Fruit fly (Drosophila melanogaster) whole organism, prepupa: Measurements from ENCODE around the gene Cyp4d21.
A peak's percentile ranks its signal among the peaks of the same experiment; 100 is the strongest.

Experiments
- CG10631 ChIP-seq: fragments of 200-800 bp; sonication (Bioruptor generic); optimal IDR thresholded peaks from 2 replicates; lab custom pipeline; 2016; ENCODE audit warnings: missing biosample characterization, missing genetic modification characterization
- CG10669 ChIP-seq: fragments of 200-800 bp; sonication (Bioruptor generic); optimal IDR thresholded peaks from 3 replicates; lab custom pipeline; 2018; ENCODE audit warnings: missing biosample characterization, mild to moderate bottlenecking, missing genetic modification characterization, moderate library complexity
- CG11294 ChIP-seq: fragments of 200-800 bp; sonication (Bioruptor generic); IDR thresholded peaks from 2 replicates; pipeline ENCODE4 v1.3.6; 2022; ENCODE audit warnings: missing biosample characterization, missing genetic modification characterization
- CG11762 ChIP-seq: fragments of 200-800 bp; sonication (Bioruptor generic); optimal IDR thresholded peaks from 3 replicates; lab custom pipeline; 2016; ENCODE audit warnings: missing biosample characterization, missing genetic modification characterization; ENCODE audit not compliant: insufficient read depth
- CG11902 ChIP-seq: fragments of 200-800 bp; sonication (Bioruptor generic); optimal IDR thresholded peaks from 3 replicates; lab custom pipeline; 2016; ENCODE audit warnings: missing biosample characterization, missing genetic modification characterization
- CG15336 ChIP-seq: fragments of 200-800 bp; sonication (Bioruptor generic); IDR thresholded peaks from 2 replicates; pipeline ENCODE4 v1.3.6; 2022; ENCODE audit warnings: missing biosample characterization, missing genetic modification characterization
- CG1621 ChIP-seq: fragments of 200-800 bp; sonication (Bioruptor generic); optimal IDR thresholded peaks from 3 replicates; lab custom pipeline; 2018; ENCODE audit warnings: missing biosample characterization, mild to moderate bottlenecking, missing genetic modification characterization
- CG16779 ChIP-seq: fragments of 200-800 bp; sonication (Bioruptor generic); optimal IDR thresholded peaks from 3 replicates; lab custom pipeline; 2017; ENCODE audit warnings: missing biosample characterization, mild to moderate bottlenecking, missing genetic modification characterization
- CG3032 ChIP-seq: fragments of 200-800 bp; optimal IDR thresholded peaks from 2 replicates; lab custom pipeline; 2019; ENCODE audit warnings: missing biosample characterization, mild to moderate bottlenecking, missing genetic modification characterization, moderate library complexity
- CG32006 ChIP-seq: fragments of 200-800 bp; sonication (Bioruptor generic); optimal IDR thresholded peaks from 3 replicates; lab custom pipeline; 2017; ENCODE audit warnings: missing biosample characterization, mild to moderate bottlenecking, missing genetic modification characterization
- CG34406 ChIP-seq: fragments of 200-800 bp; sonication (Bioruptor generic); optimal IDR thresholded peaks from 3 replicates; lab custom pipeline; 2016; ENCODE audit warnings: missing biosample characterization, missing genetic modification characterization
- CG3919 ChIP-seq: fragments of 200-800 bp; sonication (Bioruptor generic); optimal IDR thresholded peaks from 3 replicates; lab custom pipeline; 2016; ENCODE audit warnings: missing biosample characterization, missing genetic modification characterization
- CG4318 ChIP-seq: fragments of 200-800 bp; sonication (Bioruptor generic); optimal IDR thresholded peaks from 3 replicates; lab custom pipeline; 2017; ENCODE audit warnings: missing biosample characterization, mild to moderate bottlenecking, missing genetic modification characterization
- CG6163 ChIP-seq: fragments of 200-800 bp; sonication (Bioruptor generic); IDR thresholded peaks from 3 replicates; pipeline ENCODE4 v1.3.6; 2022; ENCODE audit warnings: missing biosample characterization, missing genetic modification characterization
- CG6792 ChIP-seq: fragments of 200-800 bp; sonication (Bioruptor generic); optimal IDR thresholded peaks from 3 replicates; lab custom pipeline; 2016; ENCODE audit warnings: missing biosample characterization, missing genetic modification characterization
- CG7368 ChIP-seq: fragments of 200-800 bp; sonication (Bioruptor generic); optimal IDR thresholded peaks from 3 replicates; lab custom pipeline; 2016; ENCODE audit warnings: missing biosample characterization, missing genetic modification characterization
- CG8119 ChIP-seq: fragments of 200-800 bp; sonication (Bioruptor generic); IDR thresholded peaks from 3 replicates; pipeline ENCODE4 v1.3.6; 2022; ENCODE audit warnings: missing biosample characterization, missing genetic modification characterization
- CG8319 ChIP-seq: fragments of 200-800 bp; sonication (Bioruptor generic); optimal IDR thresholded peaks from 3 replicates; lab custom pipeline; 2016; ENCODE audit warnings: missing biosample characterization, missing genetic modification characterization
- CG8632 ChIP-seq: fragments of 200-800 bp; sonication (Bioruptor generic); optimal IDR thresholded peaks from 3 replicates; lab custom pipeline; 2016; ENCODE audit warnings: missing biosample characterization, missing genetic modification characterization
- Eip75B ChIP-seq: fragments of 200-800 bp; sonication (Bioruptor generic); optimal IDR thresholded peaks from 3 replicates; lab custom pipeline; 2016; ENCODE audit warnings: missing biosample characterization, missing genetic modification characterization
- Eip78C ChIP-seq: fragments of 200-800 bp; sonication (Bioruptor generic); peaks from one replicate; lab custom pipeline; 2016; ENCODE audit warnings: missing biosample characterization, missing genetic modification characterization
- Ets96B ChIP-seq: fragments of 200-800 bp; optimal IDR thresholded peaks from 2 replicates; lab custom pipeline; 2019; ENCODE audit warnings: missing biosample characterization, mild to moderate bottlenecking, missing genetic modification characterization, moderate library complexity
- Gug ChIP-seq: fragments of 200-800 bp; sonication (Bioruptor generic); IDR thresholded peaks from 2 replicates; pipeline ENCODE4 v1.3.6; 2022; ENCODE audit warnings: missing biosample characterization, missing genetic modification characterization
- Hr38 ChIP-seq: sonication (Bioruptor generic); optimal IDR thresholded peaks from 2 replicates; lab custom pipeline; 2016; ENCODE audit warnings: missing biosample characterization, missing genetic modification characterization
- Hr39 ChIP-seq: fragments of 200-800 bp; sonication (Bioruptor generic); optimal IDR thresholded peaks from 2 replicates; lab custom pipeline; 2016; ENCODE audit warnings: missing biosample characterization, missing genetic modification characterization
- Hr4 ChIP-seq: fragments of 200-800 bp; sonication (Bioruptor generic); optimal IDR thresholded peaks from 3 replicates; lab custom pipeline; 2016; ENCODE audit warnings: missing biosample characterization, missing genetic modification characterization
- OdsH ChIP-seq: fragments of 200-800 bp; sonication (Bioruptor generic); optimal IDR thresholded peaks from 3 replicates; lab custom pipeline; 2016; ENCODE audit warnings: missing biosample characterization, missing genetic modification characterization
- Smox ChIP-seq: fragments of 200-800 bp; sonication (Bioruptor generic); optimal IDR thresholded peaks from 3 replicates; lab custom pipeline; 2016; ENCODE audit warnings: missing biosample characterization, missing genetic modification characterization
- Sox102F ChIP-seq: fragments of 200-800 bp; sonication (Bioruptor generic); optimal IDR thresholded peaks from 2 replicates; lab custom pipeline; 2016; ENCODE audit warnings: missing biosample characterization, mild to moderate bottlenecking, missing genetic modification characterization
- Sox14 ChIP-seq: fragments of 200-800 bp; sonication (Bioruptor generic); optimal IDR thresholded peaks from 3 replicates; lab custom pipeline; 2016; ENCODE audit warnings: missing biosample characterization, missing genetic modification characterization
- Sox15 ChIP-seq: fragments of 200-800 bp; sonication (Bioruptor generic); optimal IDR thresholded peaks from 3 replicates; lab custom pipeline; 2016; ENCODE audit warnings: missing biosample characterization, missing genetic modification characterization
- achi ChIP-seq: fragments of 200-800 bp; sonication (Bioruptor generic); optimal IDR thresholded peaks from 3 replicates; lab custom pipeline; 2016; ENCODE audit warnings: missing biosample characterization, missing genetic modification characterization
- acj6 ChIP-seq: fragments of 200-800 bp; sonication (Bioruptor generic); optimal IDR thresholded peaks from 3 replicates; lab custom pipeline; 2016; ENCODE audit warnings: missing biosample characterization, missing genetic modification characterization
- cyc ChIP-seq: fragments of 200-800 bp; sonication (Bioruptor generic); optimal IDR thresholded peaks from 3 replicates; lab custom pipeline; 2016; ENCODE audit warnings: missing biosample characterization, missing genetic modification characterization
- dac ChIP-seq: fragments of 200-800 bp; sonication (Bioruptor generic); optimal IDR thresholded peaks from 2 replicates; lab custom pipeline; 2017; ENCODE audit warnings: missing biosample characterization, mild to moderate bottlenecking, missing genetic modification characterization
- eg ChIP-seq: fragments of 200-800 bp; sonication (Bioruptor generic); IDR thresholded peaks from 3 replicates; pipeline ENCODE4 v1.3.6; 2022; ENCODE audit warnings: missing biosample characterization, missing genetic modification characterization
- esn ChIP-seq: fragments of 200-800 bp; sonication (Bioruptor generic); optimal IDR thresholded peaks from 2 replicates; lab custom pipeline; 2016; ENCODE audit warnings: missing biosample characterization, mild to moderate bottlenecking, missing genetic modification characterization, moderate library complexity
- fd59A ChIP-seq: fragments of 200-800 bp; sonication (Bioruptor generic); optimal IDR thresholded peaks from 2 replicates; lab custom pipeline; 2017; ENCODE audit warnings: missing biosample characterization, mild to moderate bottlenecking, missing genetic modification characterization, missing genetic modification reagents
- fkh ChIP-seq: fragments of 200-800 bp; sonication (Bioruptor generic); optimal IDR thresholded peaks from 3 replicates; lab custom pipeline; 2017; ENCODE audit warnings: missing biosample characterization, mild to moderate bottlenecking, missing genetic modification characterization, moderate library complexity
- net ChIP-seq: fragments of 200-800 bp; sonication (Bioruptor generic); optimal IDR thresholded peaks from 3 replicates; lab custom pipeline; 2016; ENCODE audit warnings: missing biosample characterization, missing genetic modification characterization
- pdm3 ChIP-seq: fragments of 200-800 bp; sonication (Bioruptor generic); optimal IDR thresholded peaks from 3 replicates; lab custom pipeline; 2016; ENCODE audit warnings: missing biosample characterization, missing genetic modification characterization
- salr ChIP-seq, 2 experiments: fragments of 200-800 bp; sonication (Bioruptor generic); optimal IDR thresholded peaks; 3 replicates each; lab custom pipeline; 2016 to 2018; ENCODE audit warnings: missing biosample characterization in 2 of 2, missing genetic modification characterization in 2 of 2, mild to moderate bottlenecking in 1 of 2
- ss ChIP-seq, 2 experiments: fragments of 200-800 bp; sonication (Bioruptor generic); optimal IDR thresholded peaks; 2 replicates in 1 of 2; 3 replicates in 1 of 2; lab custom pipeline; 2017 to 2018; ENCODE audit warnings: mild to moderate bottlenecking in 2 of 2, missing biosample characterization in 2 of 2, missing genetic modification characterization in 2 of 2, moderate library complexity in 1 of 2
- svp ChIP-seq: fragments of 200-800 bp; sonication (Bioruptor generic); peaks from one replicate; lab custom pipeline; 2016; ENCODE audit warnings: missing biosample characterization, missing genetic modification characterization
- topi ChIP-seq: fragments of 200-800 bp; sonication (Bioruptor generic); optimal IDR thresholded peaks from 3 replicates; lab custom pipeline; 2016; ENCODE audit warnings: missing biosample characterization, missing genetic modification characterization
- vri ChIP-seq: fragments of 200-800 bp; sonication (Bioruptor generic); optimal IDR thresholded peaks from 3 replicates; lab custom pipeline; 2016; ENCODE audit warnings: missing biosample characterization, mild to moderate bottlenecking, missing genetic modification characterization

The Cyp4d21 gene

DNA sequence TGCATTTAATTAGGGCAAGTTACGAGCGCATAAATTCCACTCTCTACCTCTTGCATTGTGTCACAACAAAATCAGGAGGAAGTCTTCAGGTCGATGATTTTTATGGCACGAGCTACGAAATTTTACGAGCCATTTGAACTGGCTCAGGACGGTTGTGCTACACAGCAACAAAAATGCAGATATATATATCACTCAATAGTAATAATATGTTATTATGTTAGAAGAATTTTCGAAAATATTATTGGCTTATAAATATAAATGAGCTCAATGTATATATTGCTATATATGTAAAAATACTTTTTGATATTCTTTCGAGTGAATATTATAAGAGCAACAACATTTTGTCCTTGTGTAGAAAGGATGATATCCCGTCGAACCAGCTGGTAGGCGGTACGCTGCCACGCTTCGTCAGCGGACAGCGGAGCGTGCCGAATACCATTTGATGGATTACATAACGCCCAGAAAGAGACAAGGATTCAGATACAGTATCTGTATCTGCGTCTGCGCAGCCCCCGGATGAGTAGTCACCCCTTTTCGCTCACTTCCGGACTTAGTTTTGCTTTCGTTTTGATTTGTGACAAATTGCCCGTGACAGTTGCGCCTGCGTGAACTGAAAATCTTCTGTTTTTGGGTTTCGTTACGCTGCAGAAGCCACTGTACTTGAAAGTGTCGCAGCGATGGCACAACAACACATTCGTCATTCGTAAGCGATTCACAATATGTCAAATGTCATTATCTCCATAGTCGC lies 18.9 kb downstream of the Cyp4d21 start:
- TF ChIP-seq Ets96B (tag; lab: Kevin White, UChicago) (no peak), Hr4 (GFP tag; lab: Kevin White, UChicago) (no peak), Eip78C (GFP tag; lab: Kevin White, UChicago) (peak; percentile 16), svp (GFP tag; lab: Kevin White, UChicago) (peak; percentile 10), achi (GFP tag; lab: Kevin White, UChicago) (no peak)

dm6 chr2L:7627474-7627873 lies 22.1 kb downstream of the Cyp4d21 start:
- TF ChIP-seq topi (GFP tag; lab: Kevin White, UChicago) (no peak), CG1621 (tag; lab: Kevin White, UChicago) (no peak), Eip78C (GFP tag; lab: Kevin White, UChicago) (peak; percentile 87), eg (GFP tag; lab: Robert Waterston, UW) (peak; percentile 41; the same call in 1 of the 3 replicates), Sox102F (no peak), dac (GFP tag; lab: Kevin White, UChicago) (no peak), esn (GFP tag; lab: Kevin White, UChicago) (no peak), achi (GFP tag; lab: Kevin White, UChicago) (peak; percentile 38), CG11762 (no peak), Eip75B (GFP tag; lab: Kevin White, UChicago) (peak; percentile 35), CG3919 (GFP tag; lab: Kevin White, UChicago) (peak; percentile 62), CG32006 (GFP tag; lab: Kevin White, UChicago) (peak; percentile 62), CG6792 (no peak), Smox (GFP tag; lab: Kevin White, UChicago) (no peak), Hr38 (GFP tag; lab: Kevin White, UChicago) (no peak), Sox14 (GFP tag; lab: Kevin White, UChicago) (peak; percentile 31), CG8632 (GFP tag; lab: Kevin White, UChicago) (no peak), Gug (GFP tag; lab: Robert Waterston, UW) (peak; percentile 35; the same call in 1 of the 2 replicates), Ets96B (tag; lab: Kevin White, UChicago) (peak; percentile 39), CG8119 (GFP tag; lab: Robert Waterston, UW) (peak; percentile 45; the same call in 1 of the 3 replicates), Hr4 (GFP tag; lab: Kevin White, UChicago) (peak; percentile 26), net (GFP tag; lab: Kevin White, UChicago) (no peak), CG10669 (GFP tag; lab: Kevin White, UChicago) (peak; percentile 18), CG7368 (GFP tag; lab: Kevin White, UChicago) (peak; percentile 8), pdm3 (GFP tag; lab: Kevin White, UChicago) (peak; percentile 2), vri (GFP tag; lab: Kevin White, UChicago) (no peak), fd59A (GFP tag; lab: Kevin White, UChicago) (no peak), CG11902 (no peak), fkh (GFP tag; lab: Kevin White, UChicago) (no peak), cyc (GFP tag; lab: Kevin White, UChicago) (no peak), CG4318 (GFP tag; lab: Kevin White, UChicago) (peak; percentile 35), Sox15 (GFP tag; lab: Kevin White, UChicago) (no peak), CG10631 (GFP tag; lab: Kevin White, UChicago) (peak; percentile 42), salr (GFP tag; optimal IDR thresholded peaks at IDR 0.05; lab: Kevin White, UChicago) (peak in 1 of 2 experiments; percentile 31), acj6 (peak; percentile 45), OdsH (peak; percentile 6), CG8319 (no peak), svp (GFP tag; lab: Kevin White, UChicago) (no peak), CG15336 (peak; percentile 57), CG34406 (no peak), CG6163 (peak; percentile 75; the same call in 2 of the 3 replicates), CG16779 (no peak), Hr39 (GFP tag; lab: Kevin White, UChicago) (no peak), ss (GFP tag; optimal IDR thresholded peaks at IDR 0.05; lab: Kevin White, UChicago) (no peak), CG3032 (tag; lab: Kevin White, UChicago) (peak; percentile 42), CG11294 (GFP tag; lab: Robert Waterston, UW) (0 out of 2 replicates have a peak, but pooled peaks have one; percentile 20)
